Fruit fly (Drosophila melanogaster) whole organism, wandering third instar larva: Measurements from ENCODE around the gene Plc21C.
A peak's percentile ranks its signal among the peaks of the same experiment; 100 is the strongest.

ENCODE experiments used
- Abd-B ChIP-seq: fragments of >200 bp; optimal IDR thresholded peaks from 2 replicates; lab custom pipeline; 2017; ENCODE audit warnings: missing biosample characterization, missing genetic modification characterization
- CG32264 ChIP-seq: fragments of 200-800 bp; sonication (Bioruptor generic); optimal IDR thresholded peaks from 2 replicates; lab custom pipeline; 2016; ENCODE audit warnings: missing biosample characterization, missing genetic modification characterization
- CG9705 ChIP-seq: fragments of 200-800 bp; sonication (Bioruptor generic); optimal IDR thresholded peaks from 2 replicates; lab custom pipeline; 2018; ENCODE audit warnings: missing biosample characterization, mild to moderate bottlenecking, missing genetic modification characterization
- CrebA ChIP-seq: fragments of 200-800 bp; sonication (Bioruptor generic); optimal IDR thresholded peaks from 2 replicates; lab custom pipeline; 2016; ENCODE audit warnings: missing biosample characterization, mild to moderate bottlenecking, missing genetic modification characterization, borderline replicate concordance
- Dif ChIP-seq: fragments of 200-275, 200-300 bp; sonication (Bioruptor generic); optimal IDR thresholded peaks from 2 replicates; lab custom pipeline; 2018; ENCODE audit warnings: missing biosample characterization, missing genetic modification characterization; ENCODE audit not compliant: partially characterized antibody
- GATAd ChIP-seq: sonication (Bioruptor generic); optimal IDR thresholded peaks from 2 replicates; lab custom pipeline; 2016; ENCODE audit warnings: missing biosample characterization, missing genetic modification characterization
- HLH106 ChIP-seq: fragments of 200-800 bp; optimal IDR thresholded peaks from 3 replicates; lab custom pipeline; 2019; ENCODE audit warnings: missing biosample characterization, mild to moderate bottlenecking, missing genetic modification characterization, moderate library complexity
- Hnf4 ChIP-seq: fragments of 200-800 bp; sonication (Bioruptor generic); optimal IDR thresholded peaks from 2 replicates; lab custom pipeline; 2016; ENCODE audit warnings: missing biosample characterization, mild to moderate bottlenecking, missing genetic modification characterization
- Hr78 ChIP-seq: fragments of >200 bp; optimal IDR thresholded peaks from 2 replicates; lab custom pipeline; 2017; ENCODE audit warnings: missing biosample characterization, missing genetic modification characterization
- Hr83 ChIP-seq: fragments of 200-300 bp; sonication (Bioruptor generic); optimal IDR thresholded peaks from 2 replicates; lab custom pipeline; 2016; ENCODE audit warnings: missing biosample characterization, mild to moderate bottlenecking, missing genetic modification characterization, moderate library complexity; ENCODE audit not compliant: poor library complexity, severe bottlenecking
- Jra ChIP-seq: sonication (Bioruptor generic); optimal IDR thresholded peaks from 2 replicates; lab custom pipeline; 2016; ENCODE audit warnings: missing biosample characterization, missing genetic modification characterization
- Mio ChIP-seq: sonication (Bioruptor generic); optimal IDR thresholded peaks from 2 replicates; lab custom pipeline; 2016; ENCODE audit warnings: missing biosample characterization, missing genetic modification characterization
- Myc ChIP-seq: fragments of >200 bp; optimal IDR thresholded peaks from 2 replicates; lab custom pipeline; 2017
- N ChIP-seq: fragments of >200 bp; optimal IDR thresholded peaks from 2 replicates; lab custom pipeline; 2018; ENCODE audit warnings: missing biosample characterization, missing external identifiers, missing genetic modification characterization
- OdsH ChIP-seq: fragments of 200-800 bp; sonication (Bioruptor generic); optimal IDR thresholded peaks from 2 replicates; lab custom pipeline; 2016; ENCODE audit warnings: missing biosample characterization, mild to moderate bottlenecking, missing genetic modification characterization
- Rel ChIP-seq, 2 experiments: fragments of 200-800 bp; sonication (Bioruptor generic) in 1 of 2; optimal IDR thresholded peaks; 2 replicates in 1 of 2; 3 replicates in 1 of 2; lab custom pipeline; 2016 to 2019; ENCODE audit warnings: mild to moderate bottlenecking in 2 of 2, missing biosample characterization in 2 of 2, missing genetic modification characterization in 2 of 2, moderate library complexity in 1 of 2
- Sp1 ChIP-seq: fragments of 200-800 bp; sonication (Bioruptor generic); optimal IDR thresholded peaks from 3 replicates; lab custom pipeline; 2019; ENCODE audit warnings: missing biosample characterization, mild to moderate bottlenecking, missing genetic modification characterization, moderate library complexity
- Vsx2 ChIP-seq: fragments of 200-300, 225-300 bp; sonication (Bioruptor generic); optimal IDR thresholded peaks from 2 replicates; lab custom pipeline; 2018; ENCODE audit warnings: missing biosample characterization, missing genetic modification characterization; ENCODE audit not compliant: partially characterized antibody
- br ChIP-seq: fragments of 200-800 bp; sonication (Bioruptor generic); optimal IDR thresholded peaks from 2 replicates; lab custom pipeline; 2016; ENCODE audit warnings: missing biosample characterization, missing genetic modification characterization
- brk ChIP-seq: fragments of 200-800 bp; sonication (Bioruptor generic); optimal IDR thresholded peaks from 2 replicates; lab custom pipeline; 2016; ENCODE audit warnings: missing biosample characterization, mild to moderate bottlenecking, missing genetic modification characterization
- dl ChIP-seq, 2 experiments: fragments of 175-275, 200-275 bp in 1 of 2; fragments of 200-275 bp in 1 of 2; sonication (Bioruptor generic); optimal IDR thresholded peaks; lab custom pipeline; 2018; ENCODE audit warnings: mild to moderate bottlenecking in 2 of 2, missing biosample characterization in 2 of 2, missing genetic modification characterization in 2 of 2, moderate library complexity in 2 of 2; ENCODE audit not compliant: partially characterized antibody in 2 of 2, insufficient read depth in 1 of 2
- dmrt93B ChIP-seq: fragments of 200-800 bp; sonication (Bioruptor generic); optimal IDR thresholded peaks from 2 replicates; lab custom pipeline; 2018; ENCODE audit warnings: missing biosample characterization, mild to moderate bottlenecking, missing genetic modification characterization
- ey ChIP-seq: fragments of 200-800 bp; sonication (Bioruptor generic); optimal IDR thresholded peaks from 2 replicates; lab custom pipeline; 2016; ENCODE audit warnings: missing biosample characterization, missing genetic modification characterization
- fru ChIP-seq: fragments of 200-800 bp; sonication (Bioruptor generic); optimal IDR thresholded peaks from 3 replicates; lab custom pipeline; 2016; ENCODE audit warnings: missing biosample characterization, mild to moderate bottlenecking, missing genetic modification characterization
- h ChIP-seq: fragments of 200-800 bp; sonication (Bioruptor generic); optimal IDR thresholded peaks from 3 replicates; lab custom pipeline; 2016; ENCODE audit warnings: missing biosample characterization, mild to moderate bottlenecking, missing genetic modification characterization
- pan ChIP-seq: fragments of >200 bp; optimal IDR thresholded peaks from 2 replicates; lab custom pipeline; 2017
- psq ChIP-seq: fragments of 200-800 bp; sonication (Bioruptor generic); optimal IDR thresholded peaks from 3 replicates; lab custom pipeline; 2017; ENCODE audit warnings: missing biosample characterization, mild to moderate bottlenecking, missing genetic modification characterization, moderate library complexity
- rgr ChIP-seq: fragments of 200-800 bp; sonication (Bioruptor generic); optimal IDR thresholded peaks from 3 replicates; lab custom pipeline; 2016; ENCODE audit warnings: missing biosample characterization, mild to moderate bottlenecking, missing genetic modification characterization
- sage ChIP-seq: fragments of 200-800 bp; sonication (Bioruptor generic); optimal IDR thresholded peaks from 2 replicates; lab custom pipeline; 2016; ENCODE audit warnings: missing biosample characterization, mild to moderate bottlenecking, missing genetic modification characterization
- sv ChIP-seq: fragments of 200-800 bp; sonication (Bioruptor generic); optimal IDR thresholded peaks from 3 replicates; lab custom pipeline; 2016; ENCODE audit warnings: missing biosample characterization, missing genetic modification characterization
- tai ChIP-seq: sonication (Bioruptor generic); optimal IDR thresholded peaks from 2 replicates; lab custom pipeline; 2016; ENCODE audit warnings: missing biosample characterization, missing genetic modification characterization
- usp ChIP-seq: fragments of >200 bp; optimal IDR thresholded peaks from 2 replicates; lab custom pipeline; 2017; ENCODE audit warnings: missing biosample characterization, missing genetic modification characterization
- woc ChIP-seq: sonication (Bioruptor generic); optimal IDR thresholded peaks from 2 replicates; lab custom pipeline; 2016; ENCODE audit warnings: missing biosample characterization, mild to moderate bottlenecking, missing genetic modification characterization

Gene Plc21C

dm6 chr2L:299038-299437 lies 6.7 kb upstream of the Plc21C start:
- TF ChIP-seq Abd-B (GFP tag; lab: Kevin White, UChicago) (no peak), Sp1 (no peak), dl (GFP tag; optimal IDR thresholded peaks at IDR 0.05; lab: Kevin White, UChicago; ENCODE audit: insufficient read depth in 1 of 2, partially characterized antibody in 2 of 2) (no peak), HLH106 (no peak), Hr78 (GFP tag; lab: Kevin White, UChicago) (no peak), br (no peak), fru (no peak), Vsx2 (no peak), psq (GFP tag; lab: Kevin White, UChicago) (no peak)

dm6 chr2L:300006-300405 lies 5.7 kb upstream of the Plc21C start:
- TF ChIP-seq woc (GFP tag; lab: Kevin White, UChicago) (no peak), tai (GFP tag; lab: Kevin White, UChicago) (no peak), HLH106 (no peak), Mio (GFP tag; lab: Kevin White, UChicago) (no peak), sv (GFP tag; lab: Kevin White, UChicago) (no peak), sage (no peak), N (no peak), h (GFP tag; lab: Kevin White, UChicago) (no peak), pan (lab: Kevin White, UChicago) (no peak), ey (GFP tag; lab: Kevin White, UChicago) (no peak), brk (GFP tag; lab: Kevin White, UChicago) (no peak), fru (no peak), Rel (GFP tag; optimal IDR thresholded peaks at IDR 0.05; lab: Kevin White, UChicago) (no peak), Rel (tag; optimal IDR thresholded peaks at IDR 0.05; lab: Kevin White, UChicago) (no peak), CG9705 (GFP tag; lab: Kevin White, UChicago) (no peak), usp (GFP tag; lab: Kevin White, UChicago) (no peak), CG32264 (GFP tag; lab: Kevin White, UChicago) (no peak), Abd-B (GFP tag; lab: Kevin White, UChicago) (no peak), Sp1 (no peak), rgr (GFP tag; lab: Kevin White, UChicago) (no peak), dmrt93B (GFP tag; lab: Kevin White, UChicago) (no peak)

dm6 chr2L:300877-301706 lies 4.6 kb upstream of the Plc21C start:
- no peak for TF ChIP-seq Sp1
- TF ChIP-seq Abd-B (GFP tag; lab: Kevin White, UChicago) = no peak
- TF ChIP-seq usp (GFP tag; lab: Kevin White, UChicago) = no peak
- no peak for TF ChIP-seq Dif (GFP tag; lab: Kevin White, UChicago)
- TF ChIP-seq fru = no peak
- no peak for TF ChIP-seq Myc (lab: Kevin White, UChicago)
- TF ChIP-seq woc (GFP tag; lab: Kevin White, UChicago) = no peak
- TF ChIP-seq Rel (GFP tag; optimal IDR thresholded peaks at IDR 0.05; lab: Kevin White, UChicago) = no peak
- TF ChIP-seq Rel (tag; optimal IDR thresholded peaks at IDR 0.05; lab: Kevin White, UChicago) = peak; percentile 61
- peak; percentile 57 for TF ChIP-seq Hr83 (GFP tag; lab: Kevin White, UChicago)
- no peak for TF ChIP-seq CG32264 (GFP tag; lab: Kevin White, UChicago)
- TF ChIP-seq CG9705 (GFP tag; lab: Kevin White, UChicago) = no peak
- no peak for TF ChIP-seq CrebA
- no peak for TF ChIP-seq Jra
- peak; percentile 56 for TF ChIP-seq br
- TF ChIP-seq rgr (GFP tag; lab: Kevin White, UChicago) = no peak
- TF ChIP-seq brk (GFP tag; lab: Kevin White, UChicago) = no peak
- TF ChIP-seq h (GFP tag; lab: Kevin White, UChicago) = peak; percentile 70

- no peak for TF ChIP-seq brk (GFP tag; lab: Kevin White, UChicago)
- no peak for TF ChIP-seq usp (GFP tag; lab: Kevin White, UChicago)
- no peak for TF ChIP-seq Rel (GFP tag; optimal IDR thresholded peaks at IDR 0.05; lab: Kevin White, UChicago)
- no peak for TF ChIP-seq Rel (tag; optimal IDR thresholded peaks at IDR 0.05; lab: Kevin White, UChicago)
- no peak for TF ChIP-seq CrebA
- no peak for TF ChIP-seq Hr83 (GFP tag; lab: Kevin White, UChicago)
- no peak for TF ChIP-seq Hnf4 (GFP tag; lab: Kevin White, UChicago)
- TF ChIP-seq sage = no peak
- TF ChIP-seq fru = no peak
- TF ChIP-seq OdsH (GFP tag; lab: Kevin White, UChicago) = no peak
- no peak for TF ChIP-seq GATAd (GFP tag; lab: Kevin White, UChicago)
- TF ChIP-seq Hr78 (GFP tag; lab: Kevin White, UChicago) = no peak
Observed at dm6 chr2L:303306-303962, 2.3 kb upstream of the Plc21C start.
